Fruit fly (Drosophila melanogaster): ENCODE measurements around the gene Ilp6.

DNA sequence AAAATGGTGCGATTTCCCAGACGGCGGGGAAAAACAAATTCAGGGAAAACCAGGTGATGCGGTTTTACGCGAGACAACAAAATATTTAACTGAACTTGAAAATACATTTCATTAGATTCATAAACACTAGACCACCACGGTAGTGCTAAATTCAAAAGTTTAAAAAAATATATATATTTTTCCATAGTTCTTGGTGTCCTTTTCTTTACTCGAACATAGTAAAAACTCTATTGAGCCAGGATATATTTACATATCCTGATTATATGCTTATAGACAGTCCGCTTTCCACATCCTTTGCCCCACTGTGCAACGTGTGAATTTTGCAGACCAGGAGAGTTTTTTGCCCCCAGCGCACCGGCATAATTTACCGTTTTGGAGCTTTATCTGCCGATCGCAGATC, 30.9 kb upstream of the Ilp6 start:
- no peak for TF ChIP-seq sv (GFP tag; optimal IDR thresholded peaks at IDR 0.05)
- no peak for TF ChIP-seq GATAd (GFP tag; optimal IDR thresholded peaks at IDR 0.05)
- no peak for TF ChIP-seq Dfd (GFP tag; optimal IDR thresholded peaks at IDR 0.05)
- TF ChIP-seq brk (GFP tag; optimal IDR thresholded peaks at IDR 0.05): no peak
- TF ChIP-seq rgr (GFP tag; optimal IDR thresholded peaks at IDR 0.05): peak; percentile 37
- TF ChIP-seq ey (GFP tag; optimal IDR thresholded peaks at IDR 0.05): peak; percentile 22

Data from whole organism, wandering third instar larva.